Worm (Caenorhabditis elegans) whole organism, L4 larva: Measurements from ENCODE around the gene C05E7.3.

Source experiments
- F10B5.3 ChIP-seq: sonication (generic microtip); optimal IDR thresholded peaks from 2 replicates; lab custom pipeline; 2016; ENCODE audit warnings: mild to moderate bottlenecking, missing genetic modification characterization, missing compliant biosample characterization
- F26F4.8 ChIP-seq: fragments of 200-800 bp; sonication (Bioruptor generic); conservative IDR thresholded peaks from 2 replicates; pipeline ENCODE4 v1.3.6; 2022; ENCODE audit warnings: missing genetic modification characterization, missing compliant biosample characterization
- F37D6.2 ChIP-seq: sonication (generic microtip); optimal IDR thresholded peaks from 2 replicates; lab custom pipeline; 2016; ENCODE audit warnings: mild to moderate bottlenecking, missing genetic modification characterization, missing compliant biosample characterization
- F44E2.7 ChIP-seq: fragments of 200-800 bp; sonication (Bioruptor generic); IDR thresholded peaks from 2 replicates; pipeline ENCODE4 v2.1.2; 2022; ENCODE audit warnings: missing genetic modification characterization, missing compliant biosample characterization
- Y105C5A.15 ChIP-seq: fragments of 200-800 bp; sonication (Bioruptor generic); IDR thresholded peaks from 2 replicates; pipeline ENCODE4 v1.3.6; 2022; ENCODE audit warnings: missing genetic modification characterization, missing compliant biosample characterization
- ZK337.2 ChIP-seq: fragments of 200-800 bp; sonication (Bioruptor generic); IDR thresholded peaks from 2 replicates; pipeline ENCODE4 v1.3.6; 2022; ENCODE audit warnings: missing genetic modification reagents, missing genetic modification characterization, missing compliant biosample characterization
- ZK546.5 ChIP-seq, 2 experiments: sonication (generic microtip); optimal IDR thresholded peaks; 2 replicates each; lab custom pipeline; 2017; ENCODE audit warnings: missing biosample characterization in 2 of 2, missing genetic modification characterization in 2 of 2
- ama-1 ChIP-seq: fragments of 150-350 bp; optimal IDR thresholded peaks from 2 replicates; lab custom pipeline; 2014; ENCODE audit warnings: inconsistent platforms, mixed read lengths
- arid-1 ChIP-seq: fragments of 200-800 bp; sonication (Bioruptor generic); conservative IDR thresholded peaks from 2 replicates; pipeline ENCODE4 v1.3.6; 2022; ENCODE audit warnings: missing genetic modification reagents, missing genetic modification characterization, missing compliant biosample characterization
- ceh-28 ChIP-seq: fragments of 150-350 bp; optimal IDR thresholded peaks from 2 replicates; lab custom pipeline; 2014; ENCODE audit warnings: missing biosample characterization, missing genetic modification reagents, missing genetic modification characterization
- ceh-32 ChIP-seq: sonication (generic microtip); optimal IDR thresholded peaks from 2 replicates; lab custom pipeline; 2016; ENCODE audit warnings: mild to moderate bottlenecking, missing genetic modification characterization, missing compliant biosample characterization; ENCODE audit not compliant: poor library complexity
- ceh-44 ChIP-seq: fragments of 200-800 bp; sonication (Bioruptor generic); IDR thresholded peaks from 2 replicates; pipeline ENCODE4 v1.3.6; 2022; ENCODE audit warnings: missing genetic modification reagents, missing genetic modification characterization, missing compliant biosample characterization
- ceh-82 ChIP-seq: sonication (generic microtip); optimal IDR thresholded peaks from 2 replicates; lab custom pipeline; 2017; ENCODE audit warnings: missing biosample characterization, missing genetic modification characterization
- ces-1 ChIP-seq: fragments of 150-350 bp; sonication (generic microtip); optimal IDR thresholded peaks from 4 replicates; lab custom pipeline; 2014; ENCODE audit warnings: missing biosample characterization, missing genetic modification reagents, missing genetic modification characterization
- daf-8 ChIP-seq: fragments of 200-800 bp; sonication (Bioruptor generic); IDR thresholded peaks from 2 replicates; pipeline ENCODE4 v1.3.6; 2022; ENCODE audit warnings: missing genetic modification characterization, missing compliant biosample characterization
- dmd-9 ChIP-seq: fragments of 200-800 bp; sonication (Bioruptor generic); IDR thresholded peaks from 2 replicates; pipeline ENCODE4 v1.3.6; 2022; ENCODE audit warnings: missing genetic modification reagents, missing genetic modification characterization, missing compliant biosample characterization
- duxl-1 ChIP-seq: sonication (generic microtip); optimal IDR thresholded peaks from 2 replicates; lab custom pipeline; 2016; ENCODE audit warnings: mild to moderate bottlenecking, missing genetic modification characterization, moderate library complexity, missing compliant biosample characterization; ENCODE audit not compliant: poor library complexity
- egl-43 ChIP-seq: fragments of 200-800 bp; sonication (Bioruptor generic); IDR thresholded peaks from 2 replicates; pipeline ENCODE4 v1.3.6; 2022; ENCODE audit warnings: missing genetic modification reagents, missing genetic modification characterization, missing compliant biosample characterization
- hif-1 ChIP-seq, 2 experiments: sonication (generic microtip); optimal IDR thresholded peaks; 2 replicates each; lab custom pipeline; 2016 to 2017; ENCODE audit warnings: missing compliant biosample characterization in 2 of 2, missing genetic modification characterization in 2 of 2, missing genetic modification reagents in 2 of 2, missing genotype in 2 of 2, mild to moderate bottlenecking in 1 of 2
- hmg-1.1 ChIP-seq: fragments of 200-800 bp; sonication (Bioruptor generic); IDR thresholded peaks from 2 replicates; pipeline ENCODE4 v1.3.6; 2022; ENCODE audit warnings: missing genetic modification reagents, missing genetic modification characterization, missing compliant biosample characterization
- lin-1 ChIP-seq: fragments of 200-800 bp; sonication (Bioruptor generic); IDR thresholded peaks from 2 replicates; pipeline ENCODE4 v1.3.6; 2022; ENCODE audit warnings: missing genetic modification reagents, missing genetic modification characterization, missing compliant biosample characterization
- mdl-1 ChIP-seq, 2 experiments: fragments of 150-350 bp in 1 of 2; sonication (generic microtip) in 1 of 2; optimal IDR thresholded peaks; 2 replicates each; lab custom pipeline; 2014 to 2017; ENCODE audit warnings: missing biosample characterization in 2 of 2, missing genetic modification characterization in 2 of 2
- mdt-29 ChIP-seq: fragments of 200-800 bp; sonication (Bioruptor generic); IDR thresholded peaks from 2 replicates; pipeline ENCODE4 v1.3.6; 2022; ENCODE audit warnings: missing genetic modification reagents, missing genetic modification characterization, missing compliant biosample characterization
- mes-2 ChIP-seq: sonication (generic microtip); optimal IDR thresholded peaks from 2 replicates; lab custom pipeline; 2016; ENCODE audit warnings: missing genotype, mild to moderate bottlenecking, missing genetic modification characterization, missing compliant biosample characterization; ENCODE audit not compliant: poor library complexity, severe bottlenecking
- nhr-102 ChIP-seq: sonication (generic microtip); optimal IDR thresholded peaks from 2 replicates; lab custom pipeline; 2016; ENCODE audit warnings: mild to moderate bottlenecking, missing genetic modification characterization, moderate library complexity, missing compliant biosample characterization
- nhr-111 ChIP-seq: fragments of 200-800 bp; sonication (Bioruptor generic); optimal IDR thresholded peaks from 2 replicates; lab custom pipeline; 2018; ENCODE audit warnings: mild to moderate bottlenecking, missing genetic modification characterization, missing compliant biosample characterization
- nhr-237 ChIP-seq: sonication (generic microtip); optimal IDR thresholded peaks from 2 replicates; lab custom pipeline; 2017; ENCODE audit warnings: missing biosample characterization, missing genetic modification characterization
- nhr-25 ChIP-seq: sonication (generic microtip); optimal IDR thresholded peaks from 2 replicates; lab custom pipeline; 2017; ENCODE audit warnings: missing genetic modification characterization, mild to moderate bottlenecking, missing compliant biosample characterization, antibody characterized with exemption, moderate library complexity, borderline replicate concordance; ENCODE audit not compliant: insufficient read depth
- nhr-42 ChIP-seq: fragments of 200-800 bp; sonication (Bioruptor generic); IDR thresholded peaks from 2 replicates; pipeline ENCODE4 v1.3.6; 2022; ENCODE audit warnings: missing genetic modification characterization, missing compliant biosample characterization
- nhr-76 ChIP-seq: fragments of 150-350 bp; optimal IDR thresholded peaks from 2 replicates; lab custom pipeline; 2014; ENCODE audit warnings: missing biosample characterization, missing genetic modification characterization
- nhr-77 ChIP-seq: fragments of 150-350 bp; optimal IDR thresholded peaks from 2 replicates; lab custom pipeline; 2014; ENCODE audit warnings: missing biosample characterization, missing genetic modification characterization
- php-3 ChIP-seq: fragments of 200-800 bp; sonication (Bioruptor generic); IDR thresholded peaks from 2 replicates; pipeline ENCODE4 v1.3.6; 2022; ENCODE audit warnings: missing genetic modification reagents, missing genetic modification characterization, missing compliant biosample characterization
- sdz-12 ChIP-seq: fragments of 200-800 bp; sonication (Bioruptor generic); optimal IDR thresholded peaks from 2 replicates; lab custom pipeline; 2018; ENCODE audit warnings: mild to moderate bottlenecking, missing genetic modification characterization, missing compliant biosample characterization
- skn-1 ChIP-seq: fragments of 150-350 bp; optimal IDR thresholded peaks from 2 replicates; lab custom pipeline; 2014; ENCODE audit warnings: missing biosample characterization, missing genetic modification characterization
- snpc-1.2 ChIP-seq: fragments of 200-800 bp; sonication (Bioruptor generic); IDR thresholded peaks from 2 replicates; pipeline ENCODE4 v1.3.6; 2022; ENCODE audit warnings: missing genetic modification reagents, missing genetic modification characterization, missing compliant biosample characterization
- tra-1 ChIP-seq: fragments of 200-800 bp; sonication (Bioruptor generic); IDR thresholded peaks from 2 replicates; pipeline ENCODE4 v1.3.6; 2022; ENCODE audit warnings: missing genetic modification reagents, missing genetic modification characterization, missing compliant biosample characterization
- unc-130 ChIP-seq: sonication (generic microtip); optimal IDR thresholded peaks from 2 replicates; lab custom pipeline; 2016; ENCODE audit warnings: missing genetic modification reagents, missing genetic modification characterization, missing compliant biosample characterization
- unc-39 ChIP-seq: sonication (generic microtip); optimal IDR thresholded peaks from 2 replicates; lab custom pipeline; 2017; ENCODE audit warnings: missing biosample characterization, missing genetic modification characterization
- vab-7 ChIP-seq: fragments of 200-800 bp; sonication (Bioruptor generic); IDR thresholded peaks from 2 replicates; pipeline ENCODE4 v1.3.6; 2022; ENCODE audit warnings: missing genetic modification reagents, missing genetic modification characterization, missing compliant biosample characterization
- zag-1 ChIP-seq: fragments of 150-350 bp; optimal IDR thresholded peaks from 2 replicates; lab custom pipeline; 2014; ENCODE audit warnings: missing biosample characterization, missing genetic modification characterization
- zfp-3 ChIP-seq: fragments of 200-800 bp; sonication (Bioruptor generic); conservative IDR thresholded peaks from 2 replicates; pipeline ENCODE4 v1.3.6; 2022; ENCODE audit warnings: missing genetic modification reagents, missing genetic modification characterization, missing compliant biosample characterization

The C05E7.3 gene

ce11 chrX:12975595-12976089 lies 29.2 kb upstream of the C05E7.3 start, which contains the start of gene ppk-3 (continued):
- TF ChIP-seq mdt-29 (GFP tag; lab: Robert Waterston, UW): no peak
- no peak for TF ChIP-seq snpc-1.2 (GFP tag; lab: Robert Waterston, UW)
- TF ChIP-seq skn-1: no peak
- TF ChIP-seq nhr-25: no peak
- TF ChIP-seq Y105C5A.15 (GFP tag; lab: Robert Waterston, UW): no peak
- peak; percentile 25 for TF ChIP-seq duxl-1 (tag; lab: Kevin White, UChicago)
- no peak for TF ChIP-seq F37D6.2
- no peak for TF ChIP-seq ceh-44 (GFP tag; lab: Robert Waterston, UW)
- no peak for TF ChIP-seq zag-1 (tag; lab: Kevin White, UChicago)
- TF ChIP-seq nhr-102: peak; percentile 13
- no peak for TF ChIP-seq vab-7 (GFP tag; lab: Robert Waterston, UW)
- TF ChIP-seq tra-1 (GFP tag; lab: Robert Waterston, UW): peak; percentile 48; the same call in 1 of the 2 replicates
- no peak for TF ChIP-seq nhr-111 (GFP tag; lab: Kevin White, UChicago)
- peak in 1 of 2 experiments; percentile 46 for TF ChIP-seq hif-1 (tag; optimal IDR thresholded peaks at IDR 0.05; lab: Kevin White, UChicago)
- no peak for TF ChIP-seq ZK546.5 (tag; optimal IDR thresholded peaks at IDR 0.05; lab: Kevin White, UChicago)
- TF ChIP-seq F44E2.7: no peak
- TF ChIP-seq mdl-1 (tag; optimal IDR thresholded peaks at IDR 0.05; lab: Kevin White, UChicago): peak in 1 of 2 experiments; percentile 75
- no peak for TF ChIP-seq ceh-32 (tag; lab: Kevin White, UChicago)
- TF ChIP-seq nhr-76 (tag; lab: Kevin White, UChicago): no peak
- TF ChIP-seq unc-130 (GFP tag; lab: Kevin White, UChicago): no peak
- TF ChIP-seq nhr-42 (GFP tag; lab: Robert Waterston, UW): peak; percentile 47; the same call in 1 of the 2 replicates
- no peak for TF ChIP-seq daf-8 (GFP tag; lab: Robert Waterston, UW)
- TF ChIP-seq hmg-1.1: peak; percentile 73
- no peak for TF ChIP-seq F26F4.8
- no peak for TF ChIP-seq ceh-28
- peak; percentile 62 for TF ChIP-seq nhr-77 (tag; lab: Kevin White, UChicago)
- no peak for TF ChIP-seq ZK337.2 (GFP tag; lab: Robert Waterston, UW)
- TF ChIP-seq mes-2 (tag; lab: Kevin White, UChicago): peak; percentile 86
- no peak for TF ChIP-seq F10B5.3
- no peak for TF ChIP-seq dmd-9 (GFP tag; lab: Robert Waterston, UW)
- TF ChIP-seq php-3 (GFP tag; lab: Robert Waterston, UW): no peak
- no peak for TF ChIP-seq nhr-237
- TF ChIP-seq lin-1: 0 out of 2 replicates have a peak, but pooled peaks have one; percentile 13
- TF ChIP-seq, all 104 proteins: peak for 35

- peak; percentile 69 for TF ChIP-seq snpc-1.2 (GFP tag; lab: Robert Waterston, UW)
These were observed 20.6 kb upstream of the C05E7.3 start for ce11 chrX:12967037-12967436.

DNA sequence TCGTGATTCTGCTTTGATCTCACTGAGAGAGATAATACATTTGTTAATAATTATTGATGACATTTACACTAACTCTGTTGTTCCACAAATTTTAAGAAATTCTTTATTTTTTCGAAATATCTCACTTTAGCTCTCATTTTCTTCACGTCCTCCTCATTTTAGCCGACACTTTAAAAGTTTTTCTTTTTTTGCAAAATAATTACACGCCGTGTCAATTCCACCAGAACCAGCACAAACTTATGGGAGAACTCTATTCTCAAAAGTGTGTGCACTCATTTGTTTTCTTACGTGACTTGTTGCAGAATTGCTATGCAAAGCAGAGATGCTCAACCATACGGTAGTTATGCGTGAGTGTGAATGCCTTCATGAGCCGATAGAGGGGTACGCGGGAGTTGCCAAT lies 18.7 kb upstream of the C05E7.3 start, which contains the start of gene frpr-2:
TSS of gene frpr-2 (plus strand) at position 301 of the 400 bp plus-strand sequence.
- TF ChIP-seq ces-1 (GFP tag; lab: Kevin White, UChicago): no peak
- TF ChIP-seq unc-39 (tag; lab: Kevin White, UChicago): no peak
- no peak for TF ChIP-seq sdz-12 (GFP tag; lab: Kevin White, UChicago)
- no peak for TF ChIP-seq unc-130 (GFP tag; lab: Kevin White, UChicago)
- no peak for TF ChIP-seq ceh-82 (tag; lab: Kevin White, UChicago)
- TF ChIP-seq zfp-3 (GFP tag; lab: Robert Waterston, UW): no peak
- no peak for TF ChIP-seq ama-1 (lab: Kevin White, UChicago)
- no peak for TF ChIP-seq arid-1 (GFP tag; lab: Robert Waterston, UW)
- no peak for TF ChIP-seq egl-43 (GFP tag; lab: Robert Waterston, UW)
